Worm (Caenorhabditis elegans): ENCODE measurements around the gene pmk-3.

pmk-3 gene

ce11 chrIV:8138984-8139383 is at the start of gene pmk-3:
Gene pmk-3 (plus strand): TSS chrIV:8139219.
- TF ChIP-seq nhr-23 (tag; optimal IDR thresholded peaks at IDR 0.05), result peak; percentile 54
- TF ChIP-seq ztf-4 (tag; optimal IDR thresholded peaks at IDR 0.05), result no peak
- TF ChIP-seq fos-1 (tag; optimal IDR thresholded peaks at IDR 0.05), result no peak
- TF ChIP-seq ceh-82 (tag; optimal IDR thresholded peaks at IDR 0.05), result no peak
- TF ChIP-seq nhr-76 (tag; optimal IDR thresholded peaks at IDR 0.05), result no peak
- TF ChIP-seq elt-3 (tag; optimal IDR thresholded peaks at IDR 0.05), result no peak
- TF ChIP-seq nhr-12 (tag; optimal IDR thresholded peaks at IDR 0.05), result no peak
- peak; percentile 9 for TF ChIP-seq pha-4 (tag; optimal IDR thresholded peaks at IDR 0.05)
- no peak for TF ChIP-seq nhr-11 (tag; optimal IDR thresholded peaks at IDR 0.05)
- no peak for TF ChIP-seq ztf-11 (tag; optimal IDR thresholded peaks at IDR 0.05)
- TF ChIP-seq unc-39 (tag; optimal IDR thresholded peaks at IDR 0.05), result no peak
- TF ChIP-seq elt-1 (tag; optimal IDR thresholded peaks at IDR 0.05), result no peak
- TF ChIP-seq lsy-12 (tag; optimal IDR thresholded peaks at IDR 0.05), result no peak
- TF ChIP-seq ceh-16 (tag; optimal IDR thresholded peaks at IDR 0.05), result no peak
- TF ChIP-seq hmg-11 (tag; optimal IDR thresholded peaks at IDR 0.05), result no peak
- peak; percentile 61 for TF ChIP-seq elt-2 (tag; optimal IDR thresholded peaks at IDR 0.05)
- no peak for TF ChIP-seq egl-5 (tag; optimal IDR thresholded peaks at IDR 0.05)
- TF ChIP-seq unc-62 (GFP tag; optimal IDR thresholded peaks at IDR 0.05), result no peak
- no peak for TF ChIP-seq R02D3.7 (tag; optimal IDR thresholded peaks at IDR 0.05)
- TF ChIP-seq daf-12 (tag; optimal IDR thresholded peaks at IDR 0.05), result no peak
- TF ChIP-seq egl-27 (tag; optimal IDR thresholded peaks at IDR 0.05), result no peak
- TF ChIP-seq skn-1 (tag; optimal IDR thresholded peaks at IDR 0.05), result no peak
- no peak for TF ChIP-seq ama-1 (optimal IDR thresholded peaks at IDR 0.05)
- TF ChIP-seq nhr-28 (tag; optimal IDR thresholded peaks at IDR 0.05), result no peak
- peak; percentile 11 for TF ChIP-seq jun-1 (tag; optimal IDR thresholded peaks at IDR 0.05)
- TF ChIP-seq ZK546.5 (tag; optimal IDR thresholded peaks at IDR 0.05), result no peak
- TF ChIP-seq pqm-1 (tag; optimal IDR thresholded peaks at IDR 0.05), result no peak
- no peak for TF ChIP-seq snpc-4 (tag; optimal IDR thresholded peaks at IDR 0.05)
- no peak for TF ChIP-seq lin-15B (tag; optimal IDR thresholded peaks at IDR 0.05)
- TF ChIP-seq mml-1 (tag; optimal IDR thresholded peaks at IDR 0.05), result no peak
- TF ChIP-seq ceh-28 (tag; optimal IDR thresholded peaks at IDR 0.05), result peak; percentile 13
- no peak for TF ChIP-seq nhr-77 (tag; optimal IDR thresholded peaks at IDR 0.05)

DNA sequence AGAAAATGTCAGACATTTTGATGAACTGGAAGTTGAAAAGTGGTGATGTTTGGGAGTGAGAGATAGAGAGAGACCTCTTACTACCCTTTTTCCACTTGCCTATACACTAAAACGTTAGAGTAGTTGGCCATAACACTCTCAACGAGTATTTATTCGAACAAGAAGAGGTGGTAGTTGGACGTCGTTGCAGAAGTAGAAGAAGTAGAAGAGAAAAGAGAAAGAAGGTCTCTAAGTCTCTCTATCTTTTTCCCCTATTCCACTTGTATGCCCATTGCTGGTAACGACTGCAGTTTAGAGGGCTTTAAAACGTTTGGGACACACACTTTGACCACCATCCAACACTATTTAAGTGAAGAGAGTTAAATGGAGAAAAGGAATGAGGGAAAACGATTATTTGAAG is 47.5 kb upstream of the pmk-3 start:
- TF ChIP-seq nhr-237 (tag; optimal IDR thresholded peaks at IDR 0.05) (no peak), skn-1 (tag; optimal IDR thresholded peaks at IDR 0.05) (no peak), egl-5 (tag; optimal IDR thresholded peaks at IDR 0.05) (peak; percentile 59)

DNA sequence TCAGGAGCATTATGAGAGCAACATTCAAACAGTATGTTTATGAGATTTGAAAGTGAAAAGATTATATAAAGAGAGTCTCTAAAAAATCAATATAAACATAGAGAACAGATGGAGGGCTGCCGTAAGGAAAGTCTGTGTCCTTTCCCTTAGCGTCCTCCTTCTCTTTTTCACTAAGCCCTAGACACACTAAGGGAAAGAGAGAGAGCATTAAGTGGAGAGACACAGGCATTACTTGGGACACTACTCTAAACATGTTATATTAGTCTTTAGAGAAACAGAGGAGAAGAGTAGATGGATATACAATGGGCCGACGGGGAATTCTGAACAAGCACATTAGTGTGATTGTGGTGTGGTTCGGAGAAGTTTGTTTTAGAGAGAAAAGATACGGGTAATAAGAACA is 42.6 kb upstream of the pmk-3 start:
- TF ChIP-seq nhr-76 (tag; optimal IDR thresholded peaks at IDR 0.05) (no peak), eor-1 (tag; optimal IDR thresholded peaks at IDR 0.05) (no peak), nfya-1 (tag; optimal IDR thresholded peaks at IDR 0.05; ENCODE audit: insufficient read depth) (no peak), tbx-2 (tag; optimal IDR thresholded peaks at IDR 0.05) (no peak), mdl-1 (tag; optimal IDR thresholded peaks at IDR 0.05) (no peak), ceh-9 (tag; optimal IDR thresholded peaks at IDR 0.05) (no peak)

DNA sequence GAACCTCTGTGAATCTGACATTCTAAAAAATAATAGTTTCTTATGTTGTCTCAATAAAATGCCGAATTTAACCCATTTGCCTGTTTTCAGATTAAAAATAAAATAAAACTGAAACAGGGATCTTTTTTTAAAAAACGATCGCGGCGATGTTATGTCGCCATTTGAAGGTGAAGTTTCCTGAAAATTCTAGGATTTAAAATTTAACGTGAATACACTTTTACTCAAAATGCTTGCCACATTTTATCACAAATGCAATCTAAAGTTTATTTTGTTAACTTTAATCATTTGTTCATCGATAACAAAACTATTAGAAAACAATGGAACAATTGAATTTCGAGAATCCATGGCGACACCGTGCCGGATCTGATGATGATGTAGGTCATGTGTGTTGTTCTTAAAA is 39.4 kb upstream of the pmk-3 start, which contains the start of gene Y42H9AR.2:
Gene Y42H9AR.2, plus strand, starts transcription at position 301 of the 400 bp plus-strand sequence.
- no peak for TF ChIP-seq mdl-1 (tag; optimal IDR thresholded peaks at IDR 0.05)
- no peak for TF ChIP-seq ZK546.5 (tag; optimal IDR thresholded peaks at IDR 0.05)
- no peak for TF ChIP-seq nhr-28 (tag; optimal IDR thresholded peaks at IDR 0.05)
- no peak for TF ChIP-seq egl-27 (tag; optimal IDR thresholded peaks at IDR 0.05)
- TF ChIP-seq daf-12 (tag; optimal IDR thresholded peaks at IDR 0.05), result no peak
- no peak for TF ChIP-seq nhr-67 (tag; optimal IDR thresholded peaks at IDR 0.05)
- no peak for TF ChIP-seq nhr-43 (tag; optimal IDR thresholded peaks at IDR 0.05; ENCODE audit: poor library complexity, severe bottlenecking)
- no peak for TF ChIP-seq fkh-2 (tag; optimal IDR thresholded peaks at IDR 0.05)
- no peak for TF ChIP-seq ztf-11 (tag; optimal IDR thresholded peaks at IDR 0.05)
- TF ChIP-seq nhr-76 (tag; optimal IDR thresholded peaks at IDR 0.05), result no peak
- TF ChIP-seq lin-15B (tag; optimal IDR thresholded peaks at IDR 0.05), result no peak

Measured in whole organism, L3 larva.